Fruit fly (Drosophila melanogaster): Measurements from ENCODE around the gene ovm.

DNA sequence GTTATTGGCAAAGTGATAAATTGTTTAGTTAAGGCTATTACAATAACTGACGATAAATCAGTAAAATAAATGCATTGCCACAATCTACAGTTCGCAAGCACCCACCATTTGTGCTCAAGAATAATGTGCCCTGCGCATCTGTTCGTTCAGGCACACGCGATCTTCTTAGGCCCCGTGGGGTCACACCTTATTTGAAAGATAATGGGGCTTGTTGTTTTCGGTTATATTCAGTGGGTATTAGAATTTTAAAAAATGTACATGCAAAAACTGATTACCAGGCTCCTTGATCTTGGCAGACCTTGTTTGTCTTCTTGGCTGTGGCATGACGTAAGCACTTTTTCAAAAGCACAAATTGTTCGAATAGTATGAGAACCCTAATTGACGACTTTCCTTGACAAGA is 33.8 kb downstream of the ovm start:
- no peak for TF ChIP-seq psq (optimal IDR thresholded peaks at IDR 0.05)
- TF ChIP-seq Myc (optimal IDR thresholded peaks at IDR 0.05): no peak
- TF ChIP-seq h (optimal IDR thresholded peaks at IDR 0.05): no peak
- TF ChIP-seq insv (optimal IDR thresholded peaks at IDR 0.05): no peak
- no peak for TF ChIP-seq Sin3A (optimal IDR thresholded peaks at IDR 0.05)
